Fruit fly (Drosophila melanogaster): Measurements from ENCODE around the gene CG14811.

CG14811 gene

DNA sequence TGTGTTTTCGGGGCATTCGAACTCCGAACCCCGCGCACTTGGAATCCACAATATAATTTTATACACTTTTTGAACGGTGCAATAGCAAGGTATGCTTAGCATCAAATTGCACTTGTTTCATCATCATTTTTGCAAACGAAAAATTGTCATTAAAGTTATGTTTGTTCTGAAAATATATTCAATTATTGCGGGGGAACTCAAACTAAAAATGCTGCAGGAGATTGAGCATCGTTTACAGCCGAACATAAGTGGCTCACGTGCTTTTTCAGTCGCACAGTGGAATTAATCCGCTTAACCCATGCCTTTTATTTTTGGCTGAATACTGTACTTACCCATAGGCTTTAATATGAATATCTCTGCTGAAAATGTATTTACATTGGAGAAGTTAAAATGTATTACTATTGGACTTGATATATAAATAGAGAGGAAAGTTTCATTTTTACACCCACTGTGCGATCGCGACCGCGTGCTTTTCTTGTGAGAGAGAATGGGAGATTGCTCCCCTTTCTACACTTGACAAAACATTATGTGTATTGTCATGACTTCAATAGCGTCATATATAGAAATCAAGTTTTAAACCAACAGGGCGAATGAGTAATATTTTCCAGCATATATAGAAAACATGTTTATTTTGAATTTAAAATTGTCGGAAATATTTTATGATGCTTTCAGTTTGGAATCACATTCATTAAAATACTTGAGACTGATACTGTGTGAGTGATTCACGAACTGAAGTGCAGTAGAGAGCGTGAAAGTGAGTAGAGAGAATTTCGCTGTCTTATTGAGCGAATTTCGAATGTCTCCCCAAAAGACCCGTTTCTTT is 8.4 kb upstream of the CG14811 start (continued):
- TF ChIP-seq inv (GFP tag; IDR thresholded peaks at IDR 0.05; ENCODE audit: partially characterized antibody) (no peak), Sox102F (GFP tag; optimal IDR thresholded peaks at IDR 0.05) (peak; percentile 97), br (optimal IDR thresholded peaks at IDR 0.05) (no peak), CG16813 (GFP tag; IDR thresholded peaks at IDR 0.05; ENCODE audit: partially characterized antibody) (no peak), cad (GFP tag; optimal IDR thresholded peaks at IDR 0.05) (no peak), GATAe (GFP tag; conservative IDR thresholded peaks at IDR 0.05) (peak; percentile 81), dm (GFP tag; optimal IDR thresholded peaks at IDR 0.05) (peak; percentile 97), tin (GFP tag; optimal IDR thresholded peaks at IDR 0.05) (peak; percentile 94), CG15601 (tag; optimal IDR thresholded peaks at IDR 0.05) (peak; percentile 91), Myb (GFP tag; optimal IDR thresholded peaks at IDR 0.05) (peak; percentile 85), sens-2 (GFP tag; IDR thresholded peaks at IDR 0.05) (peak; percentile 96), rib (GFP tag; IDR thresholded peaks at IDR 0.05) (peak; percentile 96), CG8924 (tag; optimal IDR thresholded peaks at IDR 0.05) (peak; percentile 97), pnt (GFP tag; optimal IDR thresholded peaks at IDR 0.05) (peak; percentile 92), Mad (GFP tag; optimal IDR thresholded peaks at IDR 0.05) (peak; percentile 92), CG11723 (GFP tag; optimal IDR thresholded peaks at IDR 0.05) (peak; percentile 90), lov (optimal IDR thresholded peaks at IDR 0.05) (no peak), lov (GFP tag; IDR thresholded peaks at IDR 0.05) (peak; percentile 95), stc (GFP tag; IDR thresholded peaks at IDR 0.05) (peak; percentile 97), usp (GFP tag; optimal IDR thresholded peaks at IDR 0.05) (no peak), amos (GFP tag; IDR thresholded peaks at IDR 0.05; ENCODE audit: partially characterized antibody) (no peak; the same call in 1 of the 2 replicates), CG13287 (GFP tag; IDR thresholded peaks at IDR 0.05; ENCODE audit: partially characterized antibody) (peak; percentile 12; the same call in 1 of the 2 replicates), bab2 (GFP tag; optimal IDR thresholded peaks at IDR 0.05) (peak; percentile 94), aop (GFP tag; IDR thresholded peaks at IDR 0.05) (peak; percentile 91), CG13424 (tag; optimal IDR thresholded peaks at IDR 0.05) (peak; percentile 94), caup (GFP tag; optimal IDR thresholded peaks at IDR 0.05; ENCODE audit: severe bottlenecking) (peak; percentile 95), Lim3 (GFP tag; IDR thresholded peaks at IDR 0.05) (peak; percentile 83), CG30431 (GFP tag; optimal IDR thresholded peaks at IDR 0.05) (peak; percentile 80), CG10321 (GFP tag; IDR thresholded peaks at IDR 0.05) (peak; percentile 76), CG6813 (GFP tag; optimal IDR thresholded peaks at IDR 0.05) (peak; percentile 95), ftz-f1 (GFP tag; optimal IDR thresholded peaks at IDR 0.05) (peak; percentile 36), Dad (GFP tag; optimal IDR thresholded peaks at IDR 0.05) (peak; percentile 80), tll (GFP tag; optimal IDR thresholded peaks at IDR 0.05) (no peak), dan (GFP tag; IDR thresholded peaks at IDR 0.05) (peak; percentile 60; the same call in 1 of the 2 replicates), ase (GFP tag; IDR thresholded peaks at IDR 0.05) (peak; percentile 97), unpg (GFP tag; optimal IDR thresholded peaks at IDR 0.05) (peak; percentile 99), sd (tag; optimal IDR thresholded peaks at IDR 0.05) (peak; percentile 89), CG10959 (GFP tag; IDR thresholded peaks at IDR 0.05) (peak; percentile 91), trh (GFP tag; optimal IDR thresholded peaks at IDR 0.05) (peak; percentile 84), CG14441 (GFP tag; IDR thresholded peaks at IDR 0.05) (peak; percentile 98), CG9215 (GFP tag; IDR thresholded peaks at IDR 0.05) (peak; percentile 90), CG18476 (GFP tag; optimal IDR thresholded peaks at IDR 0.05) (peak; percentile 92), lmd (GFP tag; IDR thresholded peaks at IDR 0.05) (peak; percentile 97), Sin3A (optimal IDR thresholded peaks at IDR 0.05) (no peak), CG3995 (GFP tag; optimal IDR thresholded peaks at IDR 0.05) (peak; percentile 70), al (GFP tag; IDR thresholded peaks at IDR 0.05) (peak; percentile 95), Gug (GFP tag; IDR thresholded peaks at IDR 0.05) (peak; percentile 94), CG12942 (GFP tag; optimal IDR thresholded peaks at IDR 0.05) (peak; percentile 87), CG8359 (GFP tag; optimal IDR thresholded peaks at IDR 0.05; ENCODE audit: borderline replicate concordance) (peak; percentile 84), chif (GFP tag; optimal IDR thresholded peaks at IDR 0.05) (peak; percentile 90 to 93)
